Worm (Caenorhabditis elegans) whole organism, L1 larva: ENCODE measurements around the gene Y53F4B.21.
"Not testable (repeated sequence)": the region's sequence is repeated elsewhere in the genome, so short reads cannot be mapped to it uniquely, and the experiment has no call there.

Experiments
- aha-1 ChIP-seq: fragments of 150-350 bp; optimal IDR thresholded peaks from 2 replicates; lab custom pipeline; 2014; ENCODE audit warnings: missing biosample characterization, missing genetic modification characterization
- alr-1 ChIP-seq: fragments of 200-800 bp; sonication (Bioruptor generic); optimal IDR thresholded peaks from 2 replicates; lab custom pipeline; 2018; ENCODE audit warnings: borderline replicate concordance, mild to moderate bottlenecking, missing genetic modification characterization, missing compliant biosample characterization
- ama-1 ChIP-seq: fragments of 150-350 bp; optimal IDR thresholded peaks from 2 replicates; lab custom pipeline; 2014
- blmp-1 ChIP-seq: fragments of 150-350 bp; optimal IDR thresholded peaks from 2 replicates; lab custom pipeline; 2014; ENCODE audit warnings: missing biosample characterization, missing genetic modification characterization
- ceh-82 ChIP-seq, 3 experiments: fragments of 150-350 bp in 1 of 3; sonication (generic microtip) in 2 of 3; optimal IDR thresholded peaks; 2 replicates each; lab custom pipeline; 2014 to 2017; ENCODE audit warnings: missing biosample characterization in 3 of 3, missing genetic modification characterization in 3 of 3
- ceh-88 ChIP-seq: fragments of 200-800 bp; sonication (Bioruptor generic); IDR thresholded peaks from 2 replicates; pipeline ENCODE4 v1.3.6; 2022; ENCODE audit warnings: missing genetic modification characterization, missing compliant biosample characterization
- dsc-1 ChIP-seq: sonication (generic microtip); optimal IDR thresholded peaks from 2 replicates; lab custom pipeline; 2016; ENCODE audit warnings: mild to moderate bottlenecking, missing genetic modification characterization, missing compliant biosample characterization
- efl-1 ChIP-seq, 4 experiments: fragments of 150-350 bp; optimal IDR thresholded peaks in 3 of 4; peaks in 1 of 4; 1 replicate in 1 of 4; 2 replicates in 3 of 4; lab custom pipeline; 2014; ENCODE audit warnings: missing biosample characterization in 2 of 4, missing genetic modification characterization in 2 of 4, missing genetic modification reagents in 2 of 4
- egl-13 ChIP-seq: sonication (generic microtip); optimal IDR thresholded peaks from 2 replicates; lab custom pipeline; 2016; ENCODE audit warnings: missing genotype, missing genetic modification reagents, missing genetic modification characterization, missing compliant biosample characterization
- elt-3 ChIP-seq, 6 experiments: fragments of 150-350 bp in 1 of 6; sonication (generic microtip); optimal IDR thresholded peaks; 2 replicates each; lab custom pipeline; 2017 to 2018; ENCODE audit warnings: missing biosample characterization in 6 of 6, missing genetic modification characterization in 6 of 6, inconsistent platforms in 1 of 6
- ets-5 ChIP-seq: fragments of 200-800 bp; sonication (Bioruptor generic); IDR thresholded peaks from 2 replicates; pipeline ENCODE4 v1.3.6; 2022; ENCODE audit warnings: missing genetic modification characterization, missing compliant biosample characterization
- fkh-8 ChIP-seq: sonication (generic microtip); optimal IDR thresholded peaks from 2 replicates; lab custom pipeline; 2016; ENCODE audit warnings: mild to moderate bottlenecking, missing genetic modification characterization, missing compliant biosample characterization
- hpl-2 ChIP-seq: fragments of 150-350 bp; optimal IDR thresholded peaks from 2 replicates; lab custom pipeline; 2014; ENCODE audit warnings: missing biosample characterization, missing genetic modification reagents, missing genetic modification characterization
- isw-1 ChIP-seq: fragments of 200-800 bp; sonication (Bioruptor generic); IDR thresholded peaks from 2 replicates; pipeline ENCODE4 v1.3.6; 2022; ENCODE audit warnings: missing genetic modification characterization, missing compliant biosample characterization
- lin-14 ChIP-seq: fragments of 200-800 bp; sonication (Bioruptor generic); optimal IDR thresholded peaks from 2 replicates; lab custom pipeline; 2018; ENCODE audit warnings: mild to moderate bottlenecking, missing genetic modification characterization, moderate library complexity, missing compliant biosample characterization
- lir-3 ChIP-seq: sonication (generic microtip); optimal IDR thresholded peaks from 2 replicates; lab custom pipeline; 2016; ENCODE audit warnings: mild to moderate bottlenecking, missing genetic modification characterization, moderate library complexity, missing compliant biosample characterization; ENCODE audit not compliant: poor library complexity
- lsy-2 ChIP-seq, 2 experiments: fragments of 150-350 bp; optimal IDR thresholded peaks; 2 replicates each; lab custom pipeline; 2014; ENCODE audit warnings: missing biosample characterization in 2 of 2, missing genetic modification characterization in 2 of 2
- mab-9 ChIP-seq: fragments of 200-800 bp; sonication (Bioruptor generic); IDR thresholded peaks from 2 replicates; pipeline ENCODE4 v1.3.6; 2022; ENCODE audit warnings: missing genetic modification reagents, missing genetic modification characterization, missing compliant biosample characterization
- mdl-1 ChIP-seq, 2 experiments: fragments of 150-350 bp; optimal IDR thresholded peaks; 2 replicates each; lab custom pipeline; 2014 to 2017; ENCODE audit warnings: missing biosample characterization in 2 of 2, missing genetic modification characterization in 2 of 2, inconsistent platforms in 1 of 2
- nhr-11 ChIP-seq: fragments of 150-350 bp; optimal IDR thresholded peaks from 2 replicates; lab custom pipeline; 2014; ENCODE audit warnings: missing biosample characterization, missing genetic modification characterization
- nhr-12 ChIP-seq: sonication (generic microtip); optimal IDR thresholded peaks from 2 replicates; lab custom pipeline; 2017; ENCODE audit warnings: missing biosample characterization, missing genetic modification characterization
- nhr-19 ChIP-seq: fragments of 200-800 bp; sonication (Bioruptor generic); conservative IDR thresholded peaks from 2 replicates; pipeline ENCODE4 v1.3.6; 2022; ENCODE audit warnings: missing genetic modification characterization, missing compliant biosample characterization
- nhr-20 ChIP-seq: sonication (generic microtip); optimal IDR thresholded peaks from 2 replicates; lab custom pipeline; 2016; ENCODE audit warnings: mild to moderate bottlenecking, missing genetic modification characterization, missing compliant biosample characterization
- nhr-47 ChIP-seq: sonication (generic microtip); optimal IDR thresholded peaks from 2 replicates; lab custom pipeline; 2016; ENCODE audit warnings: mild to moderate bottlenecking, missing genetic modification characterization, moderate library complexity, missing compliant biosample characterization
- nhr-71 ChIP-seq: sonication (generic microtip); optimal IDR thresholded peaks from 2 replicates; lab custom pipeline; 2016; ENCODE audit warnings: mild to moderate bottlenecking, missing genetic modification characterization, moderate library complexity, missing compliant biosample characterization
- nhr-85 ChIP-seq: sonication (generic microtip); peaks from one replicate; lab custom pipeline; 2016; ENCODE audit warnings: missing genetic modification characterization, inconsistent platforms, missing compliant biosample characterization
- nhr-90 ChIP-seq: sonication (generic microtip); optimal IDR thresholded peaks from 2 replicates; lab custom pipeline; 2016; ENCODE audit warnings: mild to moderate bottlenecking, missing genetic modification characterization, missing compliant biosample characterization; ENCODE audit not compliant: poor library complexity
- snpc-4 ChIP-seq: fragments of 150-350 bp; optimal IDR thresholded peaks from 2 replicates; lab custom pipeline; 2014; ENCODE audit warnings: missing biosample characterization, missing genetic modification characterization
- snu-23 ChIP-seq: sonication (generic microtip); optimal IDR thresholded peaks from 2 replicates; lab custom pipeline; 2016; ENCODE audit warnings: missing genetic modification characterization, missing compliant biosample characterization
- swsn-7 ChIP-seq: sonication (generic microtip); optimal IDR thresholded peaks from 2 replicates; lab custom pipeline; 2016; ENCODE audit warnings: missing genetic modification characterization, missing compliant biosample characterization
- tlp-1 ChIP-seq: fragments of 150-350 bp; optimal IDR thresholded peaks from 2 replicates; lab custom pipeline; 2014; ENCODE audit warnings: missing biosample characterization, missing genetic modification characterization
- unc-86 ChIP-seq: sonication (generic microtip); optimal IDR thresholded peaks from 2 replicates; lab custom pipeline; 2016; ENCODE audit warnings: missing genetic modification characterization, missing compliant biosample characterization
- ztf-4 ChIP-seq: fragments of 150-350 bp; optimal IDR thresholded peaks from 2 replicates; lab custom pipeline; 2014; ENCODE audit warnings: missing biosample characterization, missing genetic modification characterization

Y53F4B.21 gene

ce11 chrII:15089896-15090230 lies at the start of gene Y53F4B.21:
Gene Y53F4B.21 (plus strand): TSS chrII:15090180.
- TF ChIP-seq dsc-1 (tag; lab: Kevin White, UChicago) (no peak), nhr-20 (tag; lab: Kevin White, UChicago) (no peak), alr-1 (no peak)

- TF ChIP-seq ceh-88 (GFP tag; lab: Robert Waterston, UW) = no peak
- TF ChIP-seq nhr-85 (tag; lab: Kevin White, UChicago) = peak; percentile 59
- TF ChIP-seq, all 84 proteins: peak for 1
These were observed 47.7 kb upstream of the Y53F4B.21 start for ce11 chrII:15042310-15042709.

ce11 chrII:15042783-15043182 lies 47.2 kb upstream of the Y53F4B.21 start:
- TF ChIP-seq nhr-47 (tag; lab: Kevin White, UChicago) (peak; percentile 43), nhr-71 (tag; lab: Kevin White, UChicago) (peak; percentile 42), ceh-88 (GFP tag; lab: Robert Waterston, UW) (peak; percentile 15; the same call in 1 of the 2 replicates), nhr-19 (peak; percentile 49), fkh-8 (peak; percentile 10), lin-14 (GFP tag; lab: Kevin White, UChicago) (peak; percentile 42), snu-23 (GFP tag; lab: Kevin White, UChicago) (peak; percentile 6), ama-1 (peak; percentile 40), efl-1 (optimal IDR thresholded peaks at IDR 0.05; lab: Kevin White, UChicago) (peak in 1 of 2 experiments; percentile 20), isw-1 (GFP tag; lab: Robert Waterston, UW) (peak; percentile 30; the same call in 1 of the 2 replicates), unc-86 (peak; percentile 17)
- TF ChIP-seq efl-1 (GFP tag; optimal IDR thresholded peaks at IDR 0.05 in 1 of 2; lab: Kevin White, UChicago) = not testable (repeated sequence)
- TF ChIP-seq, all 84 proteins: peak for 11; not testable (repeated sequence) for 73

DNA sequence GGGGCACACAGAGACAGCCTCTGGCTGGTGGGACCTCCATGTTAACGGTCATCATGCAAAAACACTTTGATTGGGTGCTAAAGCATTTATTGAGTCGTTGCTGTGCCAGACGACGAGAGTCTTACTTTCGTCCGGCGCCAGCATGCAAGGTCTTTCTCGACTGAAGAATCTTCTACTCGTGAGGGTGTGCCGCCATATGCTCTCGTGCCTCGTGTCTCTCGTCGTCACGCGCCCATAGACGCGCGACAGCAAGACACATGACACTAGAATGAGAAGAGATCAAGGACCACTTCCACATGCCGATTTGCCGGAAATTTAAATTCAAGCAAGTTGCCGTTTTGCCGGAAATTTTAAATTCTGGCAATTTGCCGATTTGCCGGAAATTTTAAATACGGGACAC lies 46.1 kb upstream of the Y53F4B.21 start:
- TF ChIP-seq fkh-8 (peak; percentile 56), snu-23 (GFP tag; lab: Kevin White, UChicago) (peak; percentile 25), nhr-85 (tag; lab: Kevin White, UChicago) (peak; percentile 63), nhr-47 (tag; lab: Kevin White, UChicago) (peak; percentile 35), ceh-88 (GFP tag; lab: Robert Waterston, UW) (0 out of 2 replicates have a peak, but pooled peaks have one; percentile 32), isw-1 (GFP tag; lab: Robert Waterston, UW) (peak; percentile 46), efl-1 (optimal IDR thresholded peaks at IDR 0.05; lab: Kevin White, UChicago) (peak in 1 of 2 experiments; percentile 30), swsn-7 (tag; lab: Kevin White, UChicago) (peak; percentile 7), lsy-2 (tag; optimal IDR thresholded peaks at IDR 0.05; lab: Kevin White, UChicago) (peak in 1 of 2 experiments; percentile 2), mab-9 (GFP tag; lab: Robert Waterston, UW) (0 out of 2 replicates have a peak, but pooled peaks have one; percentile 44), nhr-71 (tag; lab: Kevin White, UChicago) (peak; percentile 62), unc-86 (peak; percentile 20), nhr-19 (peak; percentile 63)
- not testable (repeated sequence) for TF ChIP-seq efl-1 (GFP tag; optimal IDR thresholded peaks at IDR 0.05 in 1 of 2; lab: Kevin White, UChicago)

DNA sequence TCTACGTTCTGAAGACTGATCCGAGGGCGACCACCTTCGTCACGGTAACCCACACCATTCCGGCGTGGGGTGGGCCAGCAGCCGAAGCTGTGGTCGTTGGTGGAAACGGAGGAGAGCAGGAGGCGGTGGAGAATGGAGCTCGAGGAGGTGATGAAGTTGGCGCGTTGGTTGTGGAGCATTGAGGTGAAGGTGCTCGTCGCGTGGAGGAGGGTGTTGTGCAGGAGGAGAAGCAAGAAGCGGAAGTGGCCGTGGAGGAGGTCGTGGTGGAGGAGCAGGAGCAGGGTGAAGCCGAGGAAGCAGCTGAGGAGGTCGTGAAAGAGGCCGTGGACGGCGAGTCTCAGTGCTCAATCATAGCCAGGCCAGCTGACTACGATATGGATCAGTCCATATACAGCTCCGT lies 31.7 kb upstream of the Y53F4B.21 start, which contains the start of gene Y53F4B.17:
TSS of gene Y53F4B.17 (plus strand) at position 375 of the 400 bp plus-strand sequence.
- TF ChIP-seq nhr-12 (tag; lab: Kevin White, UChicago) (no peak), ets-5 (GFP tag; lab: Robert Waterston, UW) (no peak), lin-14 (GFP tag; lab: Kevin White, UChicago) (no peak), blmp-1 (tag; lab: Kevin White, UChicago) (no peak)

DNA sequence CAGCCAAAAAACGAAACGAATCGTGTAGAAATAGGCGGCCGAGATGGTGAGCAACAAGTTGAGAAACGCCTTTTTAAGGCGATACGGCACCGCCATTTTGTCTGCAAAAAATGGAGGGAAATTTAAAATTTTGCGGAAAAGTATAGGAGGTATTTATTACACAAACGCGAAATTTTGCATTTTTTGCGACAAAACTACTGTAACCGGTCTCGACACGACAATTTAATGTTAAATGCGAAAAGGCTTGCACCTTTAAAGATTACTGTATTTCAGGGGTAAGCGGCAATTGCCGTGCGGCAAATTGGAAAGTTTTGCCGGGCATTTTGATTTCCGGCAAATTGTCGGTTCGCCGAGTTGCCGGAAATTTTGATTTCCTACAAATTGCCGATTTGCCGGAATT lies 18.4 kb upstream of the Y53F4B.21 start, which contains the start of gene Y53F4B.18:
TSS of gene Y53F4B.18 (minus strand) at position 101 of the 400 bp plus-strand sequence.
- TF ChIP-seq blmp-1 (tag; lab: Kevin White, UChicago) = no peak
- no peak for TF ChIP-seq fkh-8
- no peak for TF ChIP-seq hpl-2
- no peak for TF ChIP-seq nhr-20 (tag; lab: Kevin White, UChicago)
- TF ChIP-seq tlp-1 (tag; lab: Kevin White, UChicago) = no peak
- TF ChIP-seq mdl-1 (tag; optimal IDR thresholded peaks at IDR 0.05; lab: Kevin White, UChicago) = no peak
- TF ChIP-seq egl-13 (tag; lab: Kevin White, UChicago) = no peak
- no peak for TF ChIP-seq ceh-82 (tag; optimal IDR thresholded peaks at IDR 0.05; lab: Kevin White, UChicago)
- TF ChIP-seq snpc-4 = no peak
- TF ChIP-seq nhr-11 (tag; lab: Kevin White, UChicago) = no peak
- no peak for TF ChIP-seq nhr-90 (tag; lab: Kevin White, UChicago)
- no peak for TF ChIP-seq elt-3 (tag; optimal IDR thresholded peaks at IDR 0.05; lab: Kevin White, UChicago)
- no peak for TF ChIP-seq aha-1 (tag; lab: Kevin White, UChicago)
- TF ChIP-seq ztf-4 (tag; lab: Kevin White, UChicago) = no peak
- TF ChIP-seq lin-14 (GFP tag; lab: Kevin White, UChicago) = no peak
- TF ChIP-seq lir-3 = no peak
